Worm (Caenorhabditis elegans) whole organism, mixed stage, embryonic: ENCODE data around the gene lon-1.

Experiments
- bed-3 ChIP-seq: fragments of 200-800 bp; sonication (Bioruptor generic); optimal IDR thresholded peaks from 3 replicates; lab custom pipeline; 2018; ENCODE audit warnings: mild to moderate bottlenecking, missing genetic modification characterization, moderate library complexity, missing compliant biosample characterization
- ceh-43 ChIP-seq: fragments of 200-800 bp; sonication (Bioruptor generic); optimal IDR thresholded peaks from 2 replicates; lab custom pipeline; 2018; ENCODE audit warnings: mild to moderate bottlenecking, missing genetic modification characterization, moderate library complexity, missing compliant biosample characterization
- ceh-83 ChIP-seq: fragments of 200-800 bp; sonication (Bioruptor generic); optimal IDR thresholded peaks from 2 replicates; lab custom pipeline; 2018; ENCODE audit warnings: mild to moderate bottlenecking, missing genetic modification characterization, missing compliant biosample characterization
- ces-1 ChIP-seq: fragments of 150-350 bp; optimal IDR thresholded peaks from 2 replicates; lab custom pipeline; 2014; ENCODE audit warnings: missing biosample characterization, missing genetic modification reagents, missing genetic modification characterization
- cnd-1 ChIP-seq: fragments of 200-800 bp; sonication (Bioruptor generic); optimal IDR thresholded peaks from 2 replicates; lab custom pipeline; 2018; ENCODE audit warnings: mild to moderate bottlenecking, missing genetic modification characterization, missing compliant biosample characterization
- drap-1 ChIP-seq: fragments of 200-800 bp; sonication (Bioruptor generic); optimal IDR thresholded peaks from 3 replicates; lab custom pipeline; 2018; ENCODE audit warnings: mild to moderate bottlenecking, missing genetic modification characterization, missing compliant biosample characterization
- elt-1 ChIP-seq: sonication (generic microtip); optimal IDR thresholded peaks from 2 replicates; lab custom pipeline; 2017; ENCODE audit warnings: missing genetic modification characterization, mild to moderate bottlenecking, missing compliant biosample characterization, antibody characterized with exemption, moderate library complexity, borderline replicate concordance; ENCODE audit not compliant: insufficient read depth
- hlh-1 ChIP-seq: fragments of 150-350 bp; optimal IDR thresholded peaks from 2 replicates; lab custom pipeline; 2014; ENCODE audit warnings: missing biosample characterization, missing genetic modification reagents, missing genetic modification characterization
- lin-13 ChIP-seq: fragments of 150-350 bp; optimal IDR thresholded peaks from 2 replicates; lab custom pipeline; 2014; ENCODE audit warnings: missing biosample characterization, missing genetic modification characterization
- lin-32 ChIP-seq: fragments of 200-800 bp; sonication (Bioruptor generic); optimal IDR thresholded peaks from 2 replicates; lab custom pipeline; 2018; ENCODE audit warnings: mild to moderate bottlenecking, missing genetic modification characterization, missing compliant biosample characterization
- lsy-2 ChIP-seq: fragments of 150-350 bp; optimal IDR thresholded peaks from 2 replicates; lab custom pipeline; 2014; ENCODE audit warnings: missing biosample characterization, missing genetic modification characterization
- mab-5 ChIP-seq: fragments of 150-350 bp; optimal IDR thresholded peaks from 2 replicates; lab custom pipeline; 2014; ENCODE audit warnings: missing biosample characterization, missing genetic modification characterization
- mep-1 ChIP-seq: fragments of 150-350 bp; optimal IDR thresholded peaks from 2 replicates; lab custom pipeline; 2017; ENCODE audit warnings: missing biosample characterization, missing genetic modification reagents, missing genetic modification characterization, inconsistent platforms
- mls-2 ChIP-seq: sonication (generic microtip); optimal IDR thresholded peaks from 2 replicates; lab custom pipeline; 2016; ENCODE audit warnings: mild to moderate bottlenecking, missing genetic modification characterization, moderate library complexity, missing compliant biosample characterization
- nhr-12 ChIP-seq: fragments of 150-350 bp; optimal IDR thresholded peaks from 2 replicates; lab custom pipeline; 2014; ENCODE audit warnings: missing biosample characterization, missing genetic modification characterization
- nhr-2 ChIP-seq: fragments of 150-350 bp; optimal IDR thresholded peaks from 2 replicates; lab custom pipeline; 2014; ENCODE audit warnings: missing biosample characterization, missing genetic modification characterization
- nhr-237 ChIP-seq: fragments of 150-350 bp; optimal IDR thresholded peaks from 2 replicates; lab custom pipeline; 2014; ENCODE audit warnings: missing biosample characterization, missing genetic modification characterization
- nhr-28 ChIP-seq: fragments of 150-350 bp; optimal IDR thresholded peaks from 2 replicates; lab custom pipeline; 2014; ENCODE audit warnings: missing biosample characterization, missing genetic modification characterization
- nhr-76 ChIP-seq: sonication (generic microtip); optimal IDR thresholded peaks from 2 replicates; lab custom pipeline; 2017; ENCODE audit warnings: missing biosample characterization, missing genetic modification characterization
- pha-4 ChIP-seq: fragments of 150-350 bp; optimal IDR thresholded peaks from 2 replicates; lab custom pipeline; 2018; ENCODE audit warnings: missing biosample characterization, missing genetic modification reagents, missing genetic modification characterization
- sem-2 ChIP-seq: fragments of 200-800 bp; sonication (Bioruptor generic); optimal IDR thresholded peaks from 2 replicates; lab custom pipeline; 2018; ENCODE audit warnings: mild to moderate bottlenecking, missing genetic modification characterization, missing compliant biosample characterization
- snpc-4 ChIP-seq: fragments of 150-350 bp; optimal IDR thresholded peaks from 2 replicates; lab custom pipeline; 2014; ENCODE audit warnings: missing biosample characterization, missing genetic modification characterization
- sptf-1 ChIP-seq: sonication (generic microtip); optimal IDR thresholded peaks from 2 replicates; lab custom pipeline; 2017; ENCODE audit warnings: mild to moderate bottlenecking, missing genetic modification characterization, moderate library complexity, missing compliant biosample characterization
- tbx-8 ChIP-seq: fragments of 200-800 bp; sonication (Bioruptor generic); optimal IDR thresholded peaks from 2 replicates; lab custom pipeline; 2018; ENCODE audit warnings: mild to moderate bottlenecking, missing genetic modification characterization, moderate library complexity, missing compliant biosample characterization
- unc-120 ChIP-seq: sonication (generic microtip); optimal IDR thresholded peaks from 2 replicates; lab custom pipeline; 2017; ENCODE audit warnings: missing genetic modification characterization, missing compliant biosample characterization; ENCODE audit not compliant: poor library complexity, severe bottlenecking
- unc-39 ChIP-seq: fragments of 150-350 bp; optimal IDR thresholded peaks from 2 replicates; lab custom pipeline; 2014; ENCODE audit warnings: missing biosample characterization, missing genetic modification characterization
- unc-62 ChIP-seq: fragments of 150-350 bp; optimal IDR thresholded peaks from 2 replicates; lab custom pipeline; 2014; ENCODE audit warnings: missing biosample characterization, missing genetic modification reagents, missing genetic modification characterization
- zip-8 ChIP-seq: fragments of 150-350 bp; optimal IDR thresholded peaks from 2 replicates; lab custom pipeline; 2014; ENCODE audit warnings: missing biosample characterization, missing genetic modification characterization
- ztf-11 ChIP-seq: fragments of 150-350 bp; optimal IDR thresholded peaks from 2 replicates; lab custom pipeline; 2014; ENCODE audit warnings: missing biosample characterization, missing genetic modification characterization

lon-1 gene

ce11 chrIII:5448177-5448576 is 26.1 kb upstream of the lon-1 start, which contains the start of gene skpt-1:
Gene skpt-1, minus strand, starts transcription at chrIII:5448395.
- peak; percentile 63 for TF ChIP-seq lsy-2 (tag; lab: Kevin White, UChicago)
- peak; percentile 16 for TF ChIP-seq nhr-237 (tag; lab: Kevin White, UChicago)
- peak; percentile 59 for TF ChIP-seq mep-1 (tag; lab: Kevin White, UChicago)
- TF ChIP-seq ceh-83 (GFP tag; lab: Kevin White, UChicago), result no peak
- TF ChIP-seq unc-62 (GFP tag; lab: Kevin White, UChicago), result no peak
- TF ChIP-seq ces-1 (GFP tag; lab: Kevin White, UChicago), result peak; percentile 35

- no peak for TF ChIP-seq cnd-1 (tag; lab: Kevin White, UChicago)
- TF ChIP-seq unc-120 (tag; lab: Kevin White, UChicago), result peak; percentile 70
- TF ChIP-seq hlh-1 (tag; lab: Kevin White, UChicago), result peak; percentile 87
- no peak for TF ChIP-seq elt-1 (tag; lab: Kevin White, UChicago)
- TF ChIP-seq sem-2 (GFP tag; lab: Kevin White, UChicago), result no peak
- no peak for TF ChIP-seq snpc-4 (tag; lab: Kevin White, UChicago)
- TF ChIP-seq bed-3, result no peak
- peak; percentile 49 for TF ChIP-seq lsy-2 (tag; lab: Kevin White, UChicago)
- peak; percentile 30 for TF ChIP-seq ces-1 (GFP tag; lab: Kevin White, UChicago)
- no peak for TF ChIP-seq tbx-8
- TF ChIP-seq ztf-11 (tag; lab: Kevin White, UChicago), result no peak
- TF ChIP-seq nhr-237 (tag; lab: Kevin White, UChicago), result no peak
- TF ChIP-seq unc-39 (tag; lab: Kevin White, UChicago), result no peak
- TF ChIP-seq nhr-12, result no peak
- no peak for TF ChIP-seq mls-2 (tag; lab: Kevin White, UChicago)
- no peak for TF ChIP-seq mab-5 (tag; lab: Kevin White, UChicago)
- TF ChIP-seq ceh-83 (GFP tag; lab: Kevin White, UChicago), result no peak
- peak; percentile 28 for TF ChIP-seq mep-1 (tag; lab: Kevin White, UChicago)
- TF ChIP-seq lin-13 (tag; lab: Kevin White, UChicago), result peak; percentile 11
- TF ChIP-seq sptf-1 (tag; lab: Kevin White, UChicago), result no peak
These were observed 24.4 kb upstream of the lon-1 start, which contains the start of gene F48E8.8 for ce11 chrIII:5449762-5450308. Gene F48E8.8, minus strand, starts transcription at chrIII:5449812.

- TF ChIP-seq mls-2 (tag; lab: Kevin White, UChicago), result no peak
- no peak for TF ChIP-seq nhr-237 (tag; lab: Kevin White, UChicago)
- TF ChIP-seq lin-32 (GFP tag; lab: Kevin White, UChicago), result no peak
- TF ChIP-seq ces-1 (GFP tag; lab: Kevin White, UChicago), result no peak
- TF ChIP-seq cnd-1 (tag; lab: Kevin White, UChicago), result no peak
- TF ChIP-seq nhr-76, result no peak
- no peak for TF ChIP-seq ceh-43 (GFP tag; lab: Kevin White, UChicago)
- TF ChIP-seq zip-8 (tag; lab: Kevin White, UChicago), result no peak
- TF ChIP-seq mab-5 (tag; lab: Kevin White, UChicago), result no peak
- TF ChIP-seq elt-1 (tag; lab: Kevin White, UChicago), result no peak
- TF ChIP-seq nhr-28 (tag; lab: Kevin White, UChicago), result no peak
These were observed 23.8 kb upstream of the lon-1 start, which contains the start of gene paa-1 for ce11 chrIII:5450430-5450829. Gene paa-1, plus strand, starts transcription at chrIII:5450730.

- no peak for TF ChIP-seq unc-39 (tag; lab: Kevin White, UChicago)
- no peak for TF ChIP-seq pha-4 (tag; lab: Kevin White, UChicago)
- no peak for TF ChIP-seq mls-2 (tag; lab: Kevin White, UChicago)
- no peak for TF ChIP-seq lsy-2 (tag; lab: Kevin White, UChicago)
- TF ChIP-seq mab-5 (tag; lab: Kevin White, UChicago), result no peak
- no peak for TF ChIP-seq zip-8 (tag; lab: Kevin White, UChicago)
- TF ChIP-seq mep-1 (tag; lab: Kevin White, UChicago), result no peak
- no peak for TF ChIP-seq nhr-2
- TF ChIP-seq sptf-1 (tag; lab: Kevin White, UChicago), result no peak
- TF ChIP-seq ztf-11 (tag; lab: Kevin White, UChicago), result no peak
- TF ChIP-seq ceh-43 (GFP tag; lab: Kevin White, UChicago), result no peak
- TF ChIP-seq unc-120 (tag; lab: Kevin White, UChicago), result no peak
- TF ChIP-seq drap-1, result no peak
These were observed 21.0 kb upstream of the lon-1 start, which contains the start of gene F48E8.4 for ce11 chrIII:5453290-5453689. Gene F48E8.4, plus strand, starts transcription at chrIII:5453590.
